Worm (Caenorhabditis elegans) whole organism, late embryonic: Measurements from ENCODE around the gene F26A1.19.

Experiments
- C38D4.7 ChIP-seq: fragments of 200-800 bp; sonication (Bioruptor generic); optimal IDR thresholded peaks from 2 replicates; lab custom pipeline; 2018; ENCODE audit warnings: mild to moderate bottlenecking, missing genetic modification characterization, moderate library complexity, missing compliant biosample characterization
- ama-1 ChIP-seq: fragments of 150-350 bp; optimal IDR thresholded peaks from 2 replicates; lab custom pipeline; 2014
- che-1 ChIP-seq: sonication (generic microtip); optimal IDR thresholded peaks from 2 replicates; lab custom pipeline; 2016; ENCODE audit warnings: mild to moderate bottlenecking, missing genetic modification characterization, missing compliant biosample characterization
- dmd-4 ChIP-seq: sonication (generic microtip); optimal IDR thresholded peaks from 2 replicates; lab custom pipeline; 2016; ENCODE audit warnings: borderline replicate concordance, missing genetic modification characterization, missing compliant biosample characterization
- ets-4 ChIP-seq: sonication (generic microtip); optimal IDR thresholded peaks from 2 replicates; lab custom pipeline; 2016; ENCODE audit warnings: missing genetic modification characterization, missing compliant biosample characterization
- fkh-10 ChIP-seq: fragments of 150-350 bp; optimal IDR thresholded peaks from 2 replicates; lab custom pipeline; 2014; ENCODE audit warnings: missing biosample characterization, missing genetic modification reagents, missing genetic modification characterization
- hlh-30 ChIP-seq: sonication (generic microtip); optimal IDR thresholded peaks from 2 replicates; lab custom pipeline; 2017; ENCODE audit warnings: antibody characterized with exemption, missing genetic modification characterization, missing compliant biosample characterization; ENCODE audit not compliant: insufficient read depth
- hlh-6 ChIP-seq: sonication (generic microtip); optimal IDR thresholded peaks from 2 replicates; lab custom pipeline; 2016; ENCODE audit warnings: missing genotype, missing genetic modification characterization, missing compliant biosample characterization
- lin-11 ChIP-seq: fragments of 200-800 bp; sonication (Bioruptor generic); optimal IDR thresholded peaks from 2 replicates; lab custom pipeline; 2018; ENCODE audit warnings: mild to moderate bottlenecking, missing genetic modification characterization, missing compliant biosample characterization
- nhr-11 ChIP-seq: fragments of 150-350 bp; optimal IDR thresholded peaks from 2 replicates; lab custom pipeline; 2014; ENCODE audit warnings: missing biosample characterization, missing genetic modification characterization
- pha-4 ChIP-seq: fragments of 150-350 bp; optimal IDR thresholded peaks from 2 replicates; lab custom pipeline; 2018; ENCODE audit warnings: missing biosample characterization, missing genetic modification reagents, missing genetic modification characterization
- zip-5 ChIP-seq: sonication (generic microtip); optimal IDR thresholded peaks from 2 replicates; lab custom pipeline; 2016; ENCODE audit warnings: missing genetic modification characterization, missing compliant biosample characterization
- ztf-16 ChIP-seq: sonication (generic microtip); optimal IDR thresholded peaks from 2 replicates; lab custom pipeline; 2017; ENCODE audit warnings: missing genetic modification characterization, missing compliant biosample characterization

DNA sequence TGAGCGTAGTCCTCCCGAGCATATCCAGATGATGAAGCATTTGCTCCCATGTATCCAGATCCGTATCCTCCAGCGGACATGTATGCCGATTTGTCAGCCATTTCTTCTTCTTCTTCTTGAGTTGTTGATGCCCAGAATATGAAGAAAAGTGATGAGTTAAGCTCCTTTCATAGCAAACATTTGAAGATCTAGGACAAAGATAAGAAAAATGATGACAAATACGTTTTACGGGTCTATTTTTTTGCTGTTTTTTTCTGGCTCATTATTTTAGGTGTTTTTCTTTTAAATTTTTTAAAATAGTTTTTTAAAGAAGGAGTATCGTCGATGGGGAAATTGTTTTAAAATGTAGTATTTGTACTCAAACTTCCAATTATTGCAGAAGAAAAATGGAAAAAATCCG is 7.3 kb upstream of the F26A1.19 start, which contains the start of gene nspd-9:
- TF ChIP-seq hlh-6 (tag; lab: Kevin White, UChicago) (no peak), che-1 (no peak), ama-1 (no peak), hlh-30 (tag; lab: Kevin White, UChicago) (no peak), pha-4 (no peak), nhr-11 (tag; lab: Kevin White, UChicago) (no peak), fkh-10 (GFP tag; lab: Kevin White, UChicago) (no peak), dmd-4 (tag; lab: Kevin White, UChicago) (no peak), lin-11 (tag; lab: Kevin White, UChicago) (no peak), C38D4.7 (no peak), ztf-16 (tag; lab: Kevin White, UChicago) (no peak), zip-5 (tag; lab: Kevin White, UChicago) (no peak), ets-4 (tag; lab: Kevin White, UChicago) (no peak)
